Fruit fly (Drosophila melanogaster) whole organism, embryonic: Measurements from ENCODE around the gene Sf3a2.

ENCODE experiments used
- Bgb ChIP-seq: fragments of 200-800 bp; sonication (Bioruptor generic); IDR thresholded peaks from 2 replicates; pipeline ENCODE4 v1.3.6; 2022; ENCODE audit warnings: missing biosample characterization, missing genetic modification characterization; ENCODE audit not compliant: partially characterized antibody
- CG1024 ChIP-seq: fragments of 200-800 bp; sonication (Bioruptor generic); IDR thresholded peaks from 2 replicates; pipeline ENCODE4 v1.3.6; 2022; ENCODE audit warnings: missing biosample characterization, missing genetic modification characterization
- CG10431 ChIP-seq: fragments of 200-800 bp; sonication (Bioruptor generic); optimal IDR thresholded peaks from 3 replicates; lab custom pipeline; 2018; ENCODE audit warnings: missing biosample characterization, mild to moderate bottlenecking, missing genetic modification characterization
- CG10959 ChIP-seq: fragments of 200-800 bp; sonication (Bioruptor generic); IDR thresholded peaks from 2 replicates; pipeline ENCODE4 v1.3.6; 2022; ENCODE audit warnings: missing biosample characterization, missing genetic modification characterization
- CG10979 ChIP-seq: fragments of 200-800 bp; sonication (Bioruptor generic); optimal IDR thresholded peaks from 2 replicates; lab custom pipeline; 2018; ENCODE audit warnings: missing biosample characterization, mild to moderate bottlenecking, missing genetic modification characterization, moderate library complexity
- CG12769 ChIP-seq: fragments of 200-800 bp; sonication (Bioruptor generic); optimal IDR thresholded peaks from 2 replicates; lab custom pipeline; 2019; ENCODE audit warnings: missing biosample characterization, mild to moderate bottlenecking, missing genetic modification characterization, moderate library complexity
- CG14710 ChIP-seq: fragments of 200-800 bp; sonication (Bioruptor generic); optimal IDR thresholded peaks from 3 replicates; lab custom pipeline; 2019; ENCODE audit warnings: missing biosample characterization, mild to moderate bottlenecking, missing genetic modification characterization, moderate library complexity
- CG1647 ChIP-seq: fragments of 200-800 bp; sonication (Bioruptor generic); optimal IDR thresholded peaks from 3 replicates; lab custom pipeline; 2016; ENCODE audit warnings: missing biosample characterization, missing genetic modification characterization
- CG17361 ChIP-seq: fragments of 200-800 bp; sonication (Bioruptor generic); IDR thresholded peaks from 3 replicates; pipeline ENCODE4 v1.3.6; 2022; ENCODE audit warnings: missing biosample characterization, missing genetic modification characterization
- CG17612 ChIP-seq: fragments of 200-800 bp; sonication (Bioruptor generic); IDR thresholded peaks from 2 replicates; pipeline ENCODE4 v1.3.6; 2022; ENCODE audit warnings: missing biosample characterization, missing genetic modification characterization
- CG3065 ChIP-seq: fragments of 200-800 bp; sonication (Bioruptor generic); optimal IDR thresholded peaks from 2 replicates; lab custom pipeline; 2016; ENCODE audit warnings: missing biosample characterization, missing genetic modification characterization
- CG31388 ChIP-seq: fragments of 200-800 bp; sonication (Bioruptor generic); optimal IDR thresholded peaks from 2 replicates; lab custom pipeline; 2016; ENCODE audit warnings: missing biosample characterization, missing genetic modification characterization
- CG4360 ChIP-seq: fragments of 200-800 bp; sonication (Bioruptor generic); IDR thresholded peaks from 2 replicates; pipeline ENCODE4 v1.3.6; 2022; ENCODE audit warnings: missing biosample characterization, missing genetic modification characterization
- CG4854 ChIP-seq: fragments of 200-800 bp; sonication (Bioruptor generic); optimal IDR thresholded peaks from 2 replicates; lab custom pipeline; 2016; ENCODE audit warnings: missing biosample characterization, missing genetic modification characterization, inconsistent platforms
- CG8290 ChIP-seq, 3 experiments: fragments of 200-800 bp; sonication (Bioruptor generic); optimal IDR thresholded peaks; 2 replicates each; lab custom pipeline; 2016 to 2019; ENCODE audit warnings: missing biosample characterization in 3 of 3, missing genetic modification characterization in 3 of 3, mild to moderate bottlenecking in 2 of 3, moderate library complexity in 1 of 3
- CG8388 ChIP-seq: fragments of 200-800 bp; sonication (Bioruptor generic); optimal IDR thresholded peaks from 2 replicates; lab custom pipeline; 2019; ENCODE audit warnings: missing biosample characterization, mild to moderate bottlenecking, missing genetic modification characterization, moderate library complexity
- CG9609 ChIP-seq: fragments of 200-800 bp; sonication (Bioruptor generic); optimal IDR thresholded peaks from 3 replicates; lab custom pipeline; 2016; ENCODE audit warnings: missing biosample characterization, missing genetic modification characterization
- Dfd ChIP-seq, 2 experiments: fragments of >200 bp; optimal IDR thresholded peaks; 2 replicates each; lab custom pipeline; 2017; ENCODE audit warnings: missing biosample characterization in 2 of 2, missing genetic modification characterization in 2 of 2
- Dip3 ChIP-seq: fragments of 200-800 bp; sonication (Bioruptor generic); optimal IDR thresholded peaks from 3 replicates; lab custom pipeline; 2016; ENCODE audit warnings: missing biosample characterization, missing genetic modification characterization
- GATAe ChIP-seq: fragments of 200-800 bp; sonication (Bioruptor generic); conservative IDR thresholded peaks from 2 replicates; pipeline ENCODE4 v1.3.6; 2022; ENCODE audit warnings: missing biosample characterization, missing genetic modification characterization
- Hand ChIP-seq: fragments of 200-800 bp; sonication (Bioruptor generic); optimal IDR thresholded peaks from 2 replicates; lab custom pipeline; 2017; ENCODE audit warnings: mild to moderate bottlenecking, missing biosample characterization, missing genetic modification reagents, missing genetic modification characterization
- Hey ChIP-seq: fragments of 200-800 bp; sonication (Bioruptor generic); optimal IDR thresholded peaks from 3 replicates; lab custom pipeline; 2018; ENCODE audit warnings: missing biosample characterization, mild to moderate bottlenecking, missing genetic modification characterization
- Mes4 ChIP-seq: fragments of 200-800 bp; sonication (Bioruptor generic); optimal IDR thresholded peaks from 2 replicates; lab custom pipeline; 2016; ENCODE audit warnings: missing biosample characterization, missing genetic modification characterization
- Myb ChIP-seq: fragments of 200-800 bp; sonication (Bioruptor generic); optimal IDR thresholded peaks from 2 replicates; lab custom pipeline; 2016; ENCODE audit warnings: missing biosample characterization, missing genetic modification characterization
- NFAT ChIP-seq: fragments of 200-800 bp; sonication (Bioruptor generic); IDR thresholded peaks from 2 replicates; pipeline ENCODE4 v1.3.6; 2022; ENCODE audit warnings: missing biosample characterization, missing genetic modification characterization
- NK7.1 ChIP-seq: fragments of 200-800 bp; sonication (Bioruptor generic); optimal IDR thresholded peaks from 3 replicates; lab custom pipeline; 2016; ENCODE audit warnings: missing biosample characterization, missing genetic modification characterization
- Neu2 ChIP-seq: fragments of 200-800 bp; sonication (Bioruptor generic); optimal IDR thresholded peaks from 3 replicates; lab custom pipeline; 2016; ENCODE audit warnings: missing biosample characterization, missing genetic modification characterization, borderline replicate concordance
- Oaz ChIP-seq: fragments of 200-800 bp; sonication (Bioruptor generic); IDR thresholded peaks from 2 replicates; pipeline ENCODE4 v1.3.6; 2022; ENCODE audit warnings: missing biosample characterization, missing genetic modification characterization
- Optix ChIP-seq: fragments of 200-800 bp; sonication (Bioruptor generic); IDR thresholded peaks from 3 replicates; pipeline ENCODE4 v1.3.6; 2022; ENCODE audit warnings: missing biosample characterization, missing genetic modification characterization
- Poxn ChIP-seq: fragments of 200-800 bp; sonication (Bioruptor generic); IDR thresholded peaks from 2 replicates; pipeline ENCODE4 v1.3.6; 2022; ENCODE audit warnings: missing biosample characterization, missing genetic modification characterization
- Sin3A ChIP-seq: fragments of >200 bp; optimal IDR thresholded peaks from 2 replicates; lab custom pipeline; 2018
- Vsx1 ChIP-seq: fragments of 200-800 bp; sonication (Bioruptor generic); optimal IDR thresholded peaks from 2 replicates; lab custom pipeline; 2017; ENCODE audit warnings: missing biosample characterization, mild to moderate bottlenecking, missing genetic modification characterization, missing genetic modification reagents
- ap ChIP-seq: fragments of 200-800 bp; sonication (Bioruptor generic); IDR thresholded peaks from 2 replicates; pipeline ENCODE4 v1.3.6; 2022; ENCODE audit warnings: missing biosample characterization, missing genetic modification characterization
- ase ChIP-seq: fragments of 200-800 bp; sonication (Bioruptor generic); IDR thresholded peaks from 3 replicates; pipeline ENCODE4 v1.3.6; 2022; ENCODE audit warnings: missing biosample characterization, missing genetic modification characterization
- btn ChIP-seq: fragments of 200-800 bp; sonication (Bioruptor generic); optimal IDR thresholded peaks from 2 replicates; lab custom pipeline; 2016; ENCODE audit warnings: missing biosample characterization, missing genetic modification characterization
- crp ChIP-seq, 2 experiments: fragments of 200-800 bp; sonication (Bioruptor generic); optimal IDR thresholded peaks; 2 replicates in 1 of 2; 3 replicates in 1 of 2; lab custom pipeline; 2017; ENCODE audit warnings: missing biosample characterization in 2 of 2, missing genetic modification characterization in 2 of 2, mild to moderate bottlenecking in 1 of 2, moderate library complexity in 1 of 2
- dm ChIP-seq: fragments of 200-800 bp; sonication (Bioruptor generic); optimal IDR thresholded peaks from 3 replicates; lab custom pipeline; 2016; ENCODE audit warnings: missing biosample characterization, missing genetic modification characterization
- exex ChIP-seq: fragments of 200-800 bp; sonication (Bioruptor generic); optimal IDR thresholded peaks from 4 replicates; lab custom pipeline; 2018; ENCODE audit warnings: missing biosample characterization, mild to moderate bottlenecking, missing genetic modification characterization, moderate library complexity
- fd64A ChIP-seq: fragments of 200-800 bp; sonication (Bioruptor generic); optimal IDR thresholded peaks from 3 replicates; lab custom pipeline; 2018; ENCODE audit warnings: missing biosample characterization, mild to moderate bottlenecking, missing genetic modification characterization
- hbn ChIP-seq: fragments of 200-800 bp; sonication (Bioruptor generic); IDR thresholded peaks from 2 replicates; pipeline ENCODE4 v1.3.6; 2022; ENCODE audit warnings: missing biosample characterization, missing genetic modification characterization; ENCODE audit not compliant: partially characterized antibody
- her ChIP-seq: fragments of 200-800 bp; sonication (Bioruptor generic); optimal IDR thresholded peaks from 2 replicates; lab custom pipeline; 2016; ENCODE audit warnings: missing biosample characterization, missing genetic modification characterization
- inv ChIP-seq: fragments of 200-800 bp; sonication (Bioruptor generic); IDR thresholded peaks from 2 replicates; pipeline ENCODE4 v1.3.6; 2022; ENCODE audit warnings: missing biosample characterization, missing genetic modification characterization; ENCODE audit not compliant: partially characterized antibody
- peb ChIP-seq: fragments of 200-800 bp; sonication (Bioruptor generic); IDR thresholded peaks from 2 replicates; pipeline ENCODE4 v1.3.6; 2022; ENCODE audit warnings: missing biosample characterization, missing genetic modification characterization
- pros ChIP-seq: fragments of 200-800 bp; sonication (Bioruptor generic); optimal IDR thresholded peaks from 3 replicates; lab custom pipeline; 2019; ENCODE audit warnings: missing biosample characterization, mild to moderate bottlenecking, missing genetic modification characterization, moderate library complexity
- sd ChIP-seq: fragments of 200-800 bp; sonication (Bioruptor generic); optimal IDR thresholded peaks from 3 replicates; lab custom pipeline; 2018; ENCODE audit warnings: missing biosample characterization, mild to moderate bottlenecking, missing genetic modification characterization, moderate library complexity
- seq ChIP-seq: fragments of 200-800 bp; sonication (Bioruptor generic); IDR thresholded peaks from 2 replicates; pipeline ENCODE4 v1.3.6; 2022; ENCODE audit warnings: missing biosample characterization, missing genetic modification characterization
- stwl ChIP-seq: fragments of 200-800 bp; sonication (Bioruptor generic); optimal IDR thresholded peaks from 3 replicates; lab custom pipeline; 2018; ENCODE audit warnings: missing biosample characterization, mild to moderate bottlenecking, missing genetic modification characterization, moderate library complexity
- ttk ChIP-seq: fragments of 200-800 bp; sonication (Bioruptor generic); IDR thresholded peaks from 2 replicates; pipeline ENCODE4 v2.1.2; 2022; ENCODE audit warnings: missing biosample characterization, missing genetic modification characterization
- tup ChIP-seq: fragments of 200-800 bp; sonication (Bioruptor generic); optimal IDR thresholded peaks from 2 replicates; lab custom pipeline; 2016; ENCODE audit warnings: missing biosample characterization, mild to moderate bottlenecking, missing genetic modification characterization, moderate library complexity

Gene Sf3a2

dm6 chr3L:12835511-12836479 lies 22.0 kb upstream of the Sf3a2 start (continued):
- TF ChIP-seq CG3065 (GFP tag; lab: Kevin White, UChicago), result no peak
- TF ChIP-seq Poxn (GFP tag; lab: Robert Waterston, UW), result no peak
- TF ChIP-seq CG17361, result no peak
- TF ChIP-seq btn (GFP tag; lab: Kevin White, UChicago), result no peak
- TF ChIP-seq crp (GFP tag; optimal IDR thresholded peaks at IDR 0.05; lab: Kevin White, UChicago), result no peak
- TF ChIP-seq Hand (GFP tag; lab: Kevin White, UChicago), result no peak
- no peak for TF ChIP-seq pros (GFP tag; lab: Kevin White, UChicago)
- no peak for TF ChIP-seq fd64A (GFP tag; lab: Kevin White, UChicago)
- no peak for TF ChIP-seq CG12769 (tag; lab: Kevin White, UChicago)
- no peak for TF ChIP-seq CG1024 (GFP tag; lab: Robert Waterston, UW)
- TF ChIP-seq Myb (GFP tag; lab: Kevin White, UChicago), result peak; percentile 85
- TF ChIP-seq NK7.1 (GFP tag; lab: Kevin White, UChicago), result no peak
- TF ChIP-seq Dfd (GFP tag; optimal IDR thresholded peaks at IDR 0.05; lab: Kevin White, UChicago), result no peak
- peak; percentile 35 for TF ChIP-seq Hey (tag; lab: Kevin White, UChicago)
- TF ChIP-seq her (GFP tag; lab: Kevin White, UChicago), result no peak
- TF ChIP-seq ttk (GFP tag; lab: Robert Waterston, UW), result no peak
- no peak for TF ChIP-seq ap (GFP tag; lab: Robert Waterston, UW)
- peak; percentile 23; the same call in 1 of the 2 replicates for TF ChIP-seq Bgb (GFP tag; lab: Robert Waterston, UW)
- no peak for TF ChIP-seq Oaz (GFP tag; lab: Robert Waterston, UW)
- TF ChIP-seq Dip3 (GFP tag; lab: Kevin White, UChicago), result no peak
- TF ChIP-seq inv, result no peak
- no peak for TF ChIP-seq CG4360 (GFP tag; lab: Robert Waterston, UW)
- no peak; the same call in 1 of the 2 replicates for TF ChIP-seq GATAe (GFP tag; lab: Robert Waterston, UW)
- TF ChIP-seq CG17612 (GFP tag; lab: Robert Waterston, UW), result no peak
- no peak for TF ChIP-seq peb
- TF ChIP-seq CG31388 (GFP tag; lab: Kevin White, UChicago), result no peak
- TF ChIP-seq CG8388 (GFP tag; lab: Kevin White, UChicago), result no peak
- TF ChIP-seq Sin3A, result no peak
- no peak for TF ChIP-seq seq (GFP tag; lab: Robert Waterston, UW)
- peak; percentile 8 for TF ChIP-seq Vsx1
- no peak for TF ChIP-seq Optix
- no peak for TF ChIP-seq hbn (GFP tag; lab: Robert Waterston, UW)
- no peak for TF ChIP-seq CG10979 (tag; lab: Kevin White, UChicago)
- no peak for TF ChIP-seq ase
- no peak for TF ChIP-seq tup (GFP tag; lab: Kevin White, UChicago)
- TF ChIP-seq CG14710, result no peak
- no peak for TF ChIP-seq CG1647 (GFP tag; lab: Kevin White, UChicago)
- no peak for TF ChIP-seq CG10431
- TF ChIP-seq CG10959 (GFP tag; lab: Robert Waterston, UW), result no peak
- TF ChIP-seq stwl (tag; lab: Kevin White, UChicago), result peak; percentile 24
- no peak for TF ChIP-seq dm (GFP tag; lab: Kevin White, UChicago)
- no peak for TF ChIP-seq CG8290 (GFP tag; optimal IDR thresholded peaks at IDR 0.05; lab: Kevin White, UChicago)
- TF ChIP-seq CG8290 (tag; optimal IDR thresholded peaks at IDR 0.05; lab: Kevin White, UChicago), result peak in 1 of 2 experiments; percentile 71
- no peak for TF ChIP-seq CG9609 (GFP tag; lab: Kevin White, UChicago)
- TF ChIP-seq exex (tag; lab: Kevin White, UChicago), result peak; percentile 64
- no peak for TF ChIP-seq NFAT
- peak; percentile 76 for TF ChIP-seq sd
- TF ChIP-seq Mes4 (GFP tag; lab: Kevin White, UChicago), result no peak
- TF ChIP-seq Neu2, result no peak
- no peak for TF ChIP-seq CG4854 (GFP tag; lab: Kevin White, UChicago)
